Worm (Caenorhabditis elegans) whole organism, L4 larva: Measurements from ENCODE around the gene his-69.

Source experiments
- D1046.2 ChIP-seq: fragments of 200-800 bp; sonication (Bioruptor generic); IDR thresholded peaks from 2 replicates; pipeline ENCODE4 v1.3.6; 2022; ENCODE audit warnings: missing genetic modification characterization, missing compliant biosample characterization
- Y5F2A.4 ChIP-seq: fragments of 200-800 bp; sonication (Bioruptor generic); optimal IDR thresholded peaks from 2 replicates; lab custom pipeline; 2018; ENCODE audit warnings: mild to moderate bottlenecking, missing genetic modification characterization, missing compliant biosample characterization
- ama-1 ChIP-seq: fragments of 150-350 bp; optimal IDR thresholded peaks from 2 replicates; lab custom pipeline; 2014; ENCODE audit warnings: inconsistent platforms, mixed read lengths
- skn-1 ChIP-seq: fragments of 150-350 bp; optimal IDR thresholded peaks from 2 replicates; lab custom pipeline; 2014; ENCODE audit warnings: missing biosample characterization, missing genetic modification characterization

DNA sequence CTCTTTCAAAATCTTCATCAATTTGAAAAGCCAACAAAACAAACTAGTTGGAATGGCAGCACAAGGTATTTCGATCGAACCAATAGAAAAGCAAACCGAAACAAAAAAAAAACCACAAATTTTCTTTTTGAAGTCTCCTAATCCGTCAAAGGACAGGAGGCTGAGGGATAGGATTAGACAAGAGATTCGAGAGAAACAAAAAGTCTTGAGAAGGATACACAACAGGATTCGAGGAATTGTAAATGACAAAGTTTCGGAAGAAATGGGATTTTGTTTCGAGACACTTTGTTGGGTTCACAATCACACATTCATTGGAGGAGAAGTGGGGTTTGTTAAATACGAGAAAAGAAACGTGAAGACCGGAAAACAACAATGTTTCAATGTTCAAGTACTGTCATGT is 42.5 kb upstream of the his-69 start:
- TF ChIP-seq D1046.2 (no peak), skn-1 (tag; lab: Kevin White, UChicago) (no peak), Y5F2A.4 (GFP tag; lab: Kevin White, UChicago) (no peak), ama-1 (lab: Kevin White, UChicago) (no peak)
